Fruit fly (Drosophila melanogaster) whole organism, embryonic: ENCODE data around the gene eIF1.

Experiments used
- ATbp ChIP-seq: fragments of 200-800 bp; sonication (Bioruptor generic); optimal IDR thresholded peaks from 2 replicates; lab custom pipeline; 2017; ENCODE audit warnings: missing biosample characterization, mild to moderate bottlenecking, missing genetic modification characterization, missing genetic modification reagents
- Awh ChIP-seq: fragments of 200-800 bp; sonication (Bioruptor generic); IDR thresholded peaks from 2 replicates; pipeline ENCODE4, ENCODE4 v1.3.6; 2022; ENCODE audit warnings: missing biosample characterization, missing genetic modification characterization
- B-H2 ChIP-seq: fragments of 200-800 bp; sonication (Bioruptor generic); optimal IDR thresholded peaks from 2 replicates; lab custom pipeline; 2018; ENCODE audit warnings: missing biosample characterization, mild to moderate bottlenecking, missing genetic modification characterization
- C15 ChIP-seq: fragments of 200-800 bp; sonication (Bioruptor generic); IDR thresholded peaks from 3 replicates; pipeline ENCODE4 v1.3.6; 2022; ENCODE audit warnings: missing biosample characterization, missing genetic modification characterization
- CG10366 ChIP-seq: fragments of 200-800 bp; sonication (Bioruptor generic); IDR thresholded peaks from 2 replicates; pipeline ENCODE4 v1.3.6; 2022; ENCODE audit warnings: missing biosample characterization, missing genetic modification characterization
- CG11504 ChIP-seq: fragments of 200-800 bp; sonication (Bioruptor generic); optimal IDR thresholded peaks from 3 replicates; lab custom pipeline; 2019; ENCODE audit warnings: missing biosample characterization, mild to moderate bottlenecking, missing genetic modification characterization, moderate library complexity
- CG12071 ChIP-seq: fragments of 200-800 bp; sonication (Bioruptor generic); optimal IDR thresholded peaks from 3 replicates; lab custom pipeline; 2018; ENCODE audit warnings: missing biosample characterization, mild to moderate bottlenecking, missing genetic modification characterization
- CG12299 ChIP-seq: fragments of 200-800 bp; sonication (Bioruptor generic); optimal IDR thresholded peaks from 2 replicates; lab custom pipeline; 2018; ENCODE audit warnings: missing biosample characterization, mild to moderate bottlenecking, missing genetic modification characterization
- CG12769 ChIP-seq: fragments of 200-800 bp; sonication (Bioruptor generic); optimal IDR thresholded peaks from 2 replicates; lab custom pipeline; 2019; ENCODE audit warnings: missing biosample characterization, mild to moderate bottlenecking, missing genetic modification characterization, moderate library complexity
- CG13775 ChIP-seq: fragments of 200-800 bp; sonication (Bioruptor generic); optimal IDR thresholded peaks from 3 replicates; lab custom pipeline; 2017; ENCODE audit warnings: missing biosample characterization, mild to moderate bottlenecking, missing genetic modification characterization
- CG15696 ChIP-seq: fragments of 200-800 bp; sonication (Bioruptor generic); optimal IDR thresholded peaks from 2 replicates; lab custom pipeline; 2019; ENCODE audit warnings: missing biosample characterization, mild to moderate bottlenecking, missing genetic modification characterization, moderate library complexity
- CG17568 ChIP-seq: fragments of 200-800 bp; sonication (Bioruptor generic); optimal IDR thresholded peaks from 2 replicates; lab custom pipeline; 2018; ENCODE audit warnings: missing biosample characterization, mild to moderate bottlenecking, missing genetic modification characterization, moderate library complexity
- CG1792 ChIP-seq: fragments of 200-800 bp; sonication (Bioruptor generic); optimal IDR thresholded peaks from 2 replicates; lab custom pipeline; 2016; ENCODE audit warnings: missing biosample characterization, missing genetic modification characterization
- CG18262 ChIP-seq: fragments of 200-800 bp; optimal IDR thresholded peaks from 3 replicates; lab custom pipeline; 2019; ENCODE audit warnings: missing biosample characterization, mild to moderate bottlenecking, missing genetic modification characterization, moderate library complexity
- CG34224 ChIP-seq: fragments of 200-800 bp; sonication (Bioruptor generic); IDR thresholded peaks from 3 replicates; pipeline ENCODE4 v1.3.6; 2022; ENCODE audit warnings: missing biosample characterization, missing genetic modification characterization; ENCODE audit not compliant: partially characterized antibody
- CG34422 ChIP-seq: fragments of 200-800 bp; sonication (Bioruptor generic); IDR thresholded peaks from 3 replicates; pipeline ENCODE4 v1.3.6; 2022; ENCODE audit warnings: missing biosample characterization, missing genetic modification characterization
- CG3995 ChIP-seq: fragments of 200-800 bp; sonication (Bioruptor generic); optimal IDR thresholded peaks from 3 replicates; lab custom pipeline; 2016; ENCODE audit warnings: missing biosample characterization, missing genetic modification characterization
- CG4328 ChIP-seq: fragments of 200-800 bp; sonication (Bioruptor generic); optimal IDR thresholded peaks from 3 replicates; lab custom pipeline; 2017; ENCODE audit warnings: missing biosample characterization, missing genetic modification reagents, missing genetic modification characterization
- CG6272 ChIP-seq: fragments of 200-800 bp; sonication (Bioruptor generic); IDR thresholded peaks from 2 replicates; pipeline ENCODE4 v1.3.6; 2022; ENCODE audit warnings: missing biosample characterization, missing genetic modification characterization
- CG7271 ChIP-seq: fragments of 200-800 bp; sonication (Bioruptor generic); optimal IDR thresholded peaks from 2 replicates; lab custom pipeline; 2018; ENCODE audit warnings: missing biosample characterization, mild to moderate bottlenecking, missing genetic modification characterization, moderate library complexity
- CG7357 ChIP-seq: fragments of 200-800 bp; sonication (Bioruptor generic); IDR thresholded peaks from 3 replicates; pipeline ENCODE4 v1.3.6; 2022; ENCODE audit warnings: missing biosample characterization, missing genetic modification characterization
- CG8359 ChIP-seq: fragments of 200-800 bp; sonication (Bioruptor generic); optimal IDR thresholded peaks from 2 replicates; lab custom pipeline; 2017; ENCODE audit warnings: missing biosample characterization, mild to moderate bottlenecking, missing genetic modification characterization, borderline replicate concordance
- Camta ChIP-seq: fragments of 200-800 bp; sonication (Bioruptor generic); optimal IDR thresholded peaks from 2 replicates; lab custom pipeline; 2016; ENCODE audit warnings: missing biosample characterization, missing genetic modification characterization
- D ChIP-seq, 2 experiments: fragments of 200-800 bp in 1 of 2; fragments of >200 bp in 1 of 2; sonication (Bioruptor generic) in 1 of 2; optimal IDR thresholded peaks; 2 replicates in 1 of 2; 3 replicates in 1 of 2; lab custom pipeline; 2017; ENCODE audit warnings: mild to moderate bottlenecking in 1 of 2, missing biosample characterization in 1 of 2, missing genetic modification characterization in 1 of 2, missing genetic modification reagents in 1 of 2
- Dfd ChIP-seq, 2 experiments: fragments of >200 bp; optimal IDR thresholded peaks; 2 replicates each; lab custom pipeline; 2017; ENCODE audit warnings: missing biosample characterization in 2 of 2, missing genetic modification characterization in 2 of 2
- Dip2 ChIP-seq: fragments of 200-800 bp; sonication (Bioruptor generic); IDR thresholded peaks from 2 replicates; pipeline ENCODE4 v1.3.6; 2022; ENCODE audit warnings: missing biosample characterization, missing genetic modification characterization
- Drgx ChIP-seq: fragments of 200-800 bp; sonication (Bioruptor generic); IDR thresholded peaks from 2 replicates; pipeline ENCODE4 v1.3.6; 2022; ENCODE audit warnings: missing biosample characterization, missing genetic modification characterization
- ERR ChIP-seq: fragments of 200-800 bp; sonication (Bioruptor generic); optimal IDR thresholded peaks from 2 replicates; lab custom pipeline; 2016; ENCODE audit warnings: missing biosample characterization, missing genetic modification characterization
- Eip74EF ChIP-seq, 2 experiments: fragments of 200-800 bp in 1 of 2; fragments of >200 bp in 1 of 2; sonication (Bioruptor generic) in 1 of 2; optimal IDR thresholded peaks; 2 replicates each; lab custom pipeline; 2017 to 2019; ENCODE audit warnings: missing biosample characterization in 2 of 2, missing genetic modification characterization in 2 of 2, mild to moderate bottlenecking in 1 of 2, moderate library complexity in 1 of 2
- GATAe ChIP-seq: fragments of 200-800 bp; sonication (Bioruptor generic); conservative IDR thresholded peaks from 2 replicates; pipeline ENCODE4 v1.3.6; 2022; ENCODE audit warnings: missing biosample characterization, missing genetic modification characterization
- HmgD ChIP-seq: fragments of 200-800 bp; sonication (Bioruptor generic); optimal IDR thresholded peaks from 3 replicates; lab custom pipeline; 2016; ENCODE audit warnings: missing biosample characterization, missing genetic modification characterization
- Lim3 ChIP-seq: fragments of 200-800 bp; sonication (Bioruptor generic); IDR thresholded peaks from 2 replicates; pipeline ENCODE4 v1.3.6; 2022; ENCODE audit warnings: missing biosample characterization, missing genetic modification characterization
- Max ChIP-seq: fragments of 200-800 bp; sonication (Bioruptor generic); optimal IDR thresholded peaks from 2 replicates; lab custom pipeline; 2016; ENCODE audit warnings: missing biosample characterization, mild to moderate bottlenecking, missing genetic modification characterization
- Meics ChIP-seq: fragments of 200-800 bp; sonication (Bioruptor generic); optimal IDR thresholded peaks from 2 replicates; lab custom pipeline; 2017; ENCODE audit warnings: missing biosample characterization, mild to moderate bottlenecking, missing genetic modification characterization
- Rx ChIP-seq: fragments of 200-800 bp; sonication (Bioruptor generic); IDR thresholded peaks from 2 replicates; pipeline ENCODE4 v1.3.6; 2022; ENCODE audit warnings: missing biosample characterization, missing genetic modification characterization
- Six4 ChIP-seq: fragments of 200-800 bp; sonication (Bioruptor generic); optimal IDR thresholded peaks from 2 replicates; lab custom pipeline; 2016; ENCODE audit warnings: missing biosample characterization, missing genetic modification characterization
- Tbp ChIP-seq: fragments of >200 bp; optimal IDR thresholded peaks from 2 replicates; lab custom pipeline; 2018; ENCODE audit warnings: missing biosample characterization, missing genetic modification characterization
- bigmax ChIP-seq: fragments of 200-800 bp; sonication (Bioruptor generic); optimal IDR thresholded peaks from 2 replicates; lab custom pipeline; 2018; ENCODE audit warnings: missing biosample characterization, mild to moderate bottlenecking, missing genetic modification characterization
- disco-r ChIP-seq: fragments of 200-800 bp; sonication (Bioruptor generic); optimal IDR thresholded peaks from 2 replicates; lab custom pipeline; 2016; ENCODE audit warnings: missing biosample characterization, missing genetic modification characterization
- exex ChIP-seq: fragments of 200-800 bp; sonication (Bioruptor generic); optimal IDR thresholded peaks from 4 replicates; lab custom pipeline; 2018; ENCODE audit warnings: missing biosample characterization, mild to moderate bottlenecking, missing genetic modification characterization, moderate library complexity
- gsb ChIP-seq: fragments of 200-800 bp; sonication (Bioruptor generic); IDR thresholded peaks from 2 replicates; pipeline ENCODE4 v1.3.6; 2022; ENCODE audit warnings: missing biosample characterization, missing genetic modification characterization
- jigr1 ChIP-seq: fragments of 200-800 bp; sonication (Bioruptor generic); IDR thresholded peaks from 3 replicates; pipeline ENCODE4 v1.3.6; 2022; ENCODE audit warnings: missing biosample characterization, missing genetic modification characterization
- lab ChIP-seq: fragments of 200-800 bp; sonication (Bioruptor generic); optimal IDR thresholded peaks from 3 replicates; lab custom pipeline; 2017; ENCODE audit warnings: missing biosample characterization, missing genetic modification characterization, mild to moderate bottlenecking, moderate library complexity, missing genetic modification reagents
- lbe ChIP-seq: fragments of 200-800 bp; sonication (Bioruptor generic); optimal IDR thresholded peaks from 2 replicates; lab custom pipeline; 2016; ENCODE audit warnings: missing biosample characterization, mild to moderate bottlenecking, missing genetic modification characterization
- nerfin-1 ChIP-seq: fragments of 200-800 bp; sonication (Bioruptor generic); optimal IDR thresholded peaks from 3 replicates; lab custom pipeline; 2019; ENCODE audit warnings: missing biosample characterization, mild to moderate bottlenecking, missing genetic modification characterization, moderate library complexity
- ranshi ChIP-seq: fragments of 200-800 bp; sonication (Bioruptor generic); IDR thresholded peaks from 2 replicates; pipeline ENCODE4 v1.3.6; 2022; ENCODE audit warnings: missing biosample characterization, missing genetic modification characterization
- ro ChIP-seq: fragments of 200-800 bp; sonication (Bioruptor generic); IDR thresholded peaks from 2 replicates; pipeline ENCODE4 v1.3.6; 2022; ENCODE audit warnings: missing biosample characterization, missing genetic modification characterization
- tin ChIP-seq: fragments of 200-800 bp; sonication (Bioruptor generic); optimal IDR thresholded peaks from 3 replicates; lab custom pipeline; 2016; ENCODE audit warnings: missing biosample characterization, missing genetic modification characterization
- tup ChIP-seq: fragments of 200-800 bp; sonication (Bioruptor generic); optimal IDR thresholded peaks from 2 replicates; lab custom pipeline; 2016; ENCODE audit warnings: missing biosample characterization, mild to moderate bottlenecking, missing genetic modification characterization, moderate library complexity
- twi ChIP-seq: fragments of 200-800 bp; optimal IDR thresholded peaks from 2 replicates; lab custom pipeline; 2019; ENCODE audit warnings: missing biosample characterization, mild to moderate bottlenecking, missing genetic modification characterization, moderate library complexity
- unc-4 ChIP-seq: fragments of 200-800 bp; sonication (Bioruptor generic); IDR thresholded peaks from 2 replicates; pipeline ENCODE4 v1.3.6; 2022; ENCODE audit warnings: missing biosample characterization, missing genetic modification characterization; ENCODE audit not compliant: partially characterized antibody

Gene eIF1

dm6 chr3L:3197464-3197863 is 25.7 kb upstream of the eIF1 start, which contains the start of gene CG14966 (continued):
- TF ChIP-seq nerfin-1 (peak; percentile 31), ATbp (GFP tag; lab: Kevin White, UChicago) (no peak), CG10366 (GFP tag; lab: Robert Waterston, UW) (no peak), CG7271 (no peak), Six4 (GFP tag; lab: Kevin White, UChicago) (no peak), ERR (peak; percentile 25), HmgD (GFP tag; lab: Kevin White, UChicago) (peak; percentile 44), CG34224 (peak; percentile 90), jigr1 (no peak), CG12769 (tag; lab: Kevin White, UChicago) (peak; percentile 44), Camta (GFP tag; lab: Kevin White, UChicago) (peak; percentile 0), CG18262 (tag; lab: Kevin White, UChicago) (peak; percentile 7), CG12071 (no peak), CG17568 (GFP tag; lab: Kevin White, UChicago) (no peak), CG1792 (GFP tag; lab: Kevin White, UChicago) (no peak), D (optimal IDR thresholded peaks at IDR 0.05; lab: Kevin White, UChicago) (no peak), D (GFP tag; optimal IDR thresholded peaks at IDR 0.05; lab: Kevin White, UChicago) (no peak), Rx (GFP tag; lab: Robert Waterston, UW) (no peak), Dfd (GFP tag; optimal IDR thresholded peaks at IDR 0.05; lab: Kevin White, UChicago) (no peak), disco-r (no peak), Dip2 (GFP tag; lab: Robert Waterston, UW) (no peak), Awh (GFP tag; lab: Robert Waterston, UW) (no peak), Drgx (GFP tag; lab: Robert Waterston, UW) (no peak), CG8359 (GFP tag; lab: Kevin White, UChicago) (no peak), CG34422 (GFP tag; lab: Robert Waterston, UW) (peak; percentile 87; the same call in 2 of the 3 replicates), unc-4 (peak; percentile 91), CG12299 (tag; lab: Kevin White, UChicago) (no peak), CG7357 (GFP tag; lab: Robert Waterston, UW) (no peak), Tbp (GFP tag; lab: Kevin White, UChicago) (no peak), CG15696 (no peak), CG3995 (GFP tag; lab: Kevin White, UChicago) (peak; percentile 15), B-H2 (GFP tag; lab: Kevin White, UChicago) (peak; percentile 20), C15 (GFP tag; lab: Robert Waterston, UW) (no peak), CG6272 (GFP tag; lab: Robert Waterston, UW) (no peak), Meics (GFP tag; lab: Kevin White, UChicago) (peak; percentile 38), CG13775 (GFP tag; lab: Kevin White, UChicago) (no peak), Max (GFP tag; lab: Kevin White, UChicago) (peak; percentile 36), CG11504 (peak; percentile 32), ro (GFP tag; lab: Robert Waterston, UW) (no peak), twi (tag; lab: Kevin White, UChicago) (no peak), gsb (GFP tag; lab: Robert Waterston, UW) (no peak), Lim3 (GFP tag; lab: Robert Waterston, UW) (no peak), tup (GFP tag; lab: Kevin White, UChicago) (no peak), tin (peak; percentile 39), lab (GFP tag; lab: Kevin White, UChicago) (peak; percentile 14), CG4328 (GFP tag; lab: Kevin White, UChicago) (no peak), bigmax (GFP tag; lab: Kevin White, UChicago) (peak; percentile 8), ranshi (GFP tag; lab: Robert Waterston, UW) (no peak), GATAe (GFP tag; lab: Robert Waterston, UW) (no peak), exex (peak; percentile 2), lbe (peak; percentile 17), Eip74EF (GFP tag; optimal IDR thresholded peaks at IDR 0.05; lab: Kevin White, UChicago) (no peak)
